Fruit fly (Drosophila melanogaster): Measurements from ENCODE around the gene Utx.

DNA sequence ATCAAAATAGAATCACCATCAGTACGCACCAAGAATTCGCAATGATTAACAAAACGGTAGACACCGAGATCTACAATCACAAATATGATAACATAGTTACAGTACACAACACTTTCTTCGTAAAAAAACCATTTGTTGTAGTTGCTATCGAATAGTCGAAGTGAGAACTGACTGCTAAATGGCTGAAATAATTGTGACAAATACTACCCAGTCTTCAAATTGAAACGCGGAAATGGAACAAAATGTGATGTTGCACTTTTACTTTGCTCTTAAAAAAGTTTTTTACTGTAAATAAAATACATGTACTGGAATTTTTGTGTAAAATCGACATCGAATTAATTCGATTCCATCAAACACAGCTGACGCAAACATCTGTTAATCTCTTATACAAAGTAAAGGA is 47.1 kb downstream of the Utx start, which contains the start of gene ova:
- TF ChIP-seq h (GFP tag; optimal IDR thresholded peaks at IDR 0.05) (no peak), Dfd (GFP tag; optimal IDR thresholded peaks at IDR 0.05) (no peak), Abd-B (GFP tag; optimal IDR thresholded peaks at IDR 0.05) (no peak), Jra (GFP tag; optimal IDR thresholded peaks at IDR 0.05) (no peak), CG9705 (GFP tag; optimal IDR thresholded peaks at IDR 0.05) (no peak)

Data from whole organism, wandering third instar larva.